Worm (Caenorhabditis elegans) whole organism, mixed stage, embryonic: ENCODE results near the gene oac-29.

Experiments
- flh-1 ChIP-seq: fragments of 200-800 bp; sonication (Bioruptor generic); optimal IDR thresholded peaks from 2 replicates; lab custom pipeline; 2018; ENCODE audit warnings: mild to moderate bottlenecking, missing genetic modification characterization, moderate library complexity, missing compliant biosample characterization
- lsy-2 ChIP-seq: fragments of 150-350 bp; optimal IDR thresholded peaks from 2 replicates; lab custom pipeline; 2014; ENCODE audit warnings: missing biosample characterization, missing genetic modification characterization
- nhr-2 ChIP-seq: fragments of 150-350 bp; optimal IDR thresholded peaks from 2 replicates; lab custom pipeline; 2014; ENCODE audit warnings: missing biosample characterization, missing genetic modification characterization
- sptf-1 ChIP-seq: sonication (generic microtip); optimal IDR thresholded peaks from 2 replicates; lab custom pipeline; 2017; ENCODE audit warnings: mild to moderate bottlenecking, missing genetic modification characterization, moderate library complexity, missing compliant biosample characterization
- unc-39 ChIP-seq: fragments of 150-350 bp; optimal IDR thresholded peaks from 2 replicates; lab custom pipeline; 2014; ENCODE audit warnings: missing biosample characterization, missing genetic modification characterization

DNA sequence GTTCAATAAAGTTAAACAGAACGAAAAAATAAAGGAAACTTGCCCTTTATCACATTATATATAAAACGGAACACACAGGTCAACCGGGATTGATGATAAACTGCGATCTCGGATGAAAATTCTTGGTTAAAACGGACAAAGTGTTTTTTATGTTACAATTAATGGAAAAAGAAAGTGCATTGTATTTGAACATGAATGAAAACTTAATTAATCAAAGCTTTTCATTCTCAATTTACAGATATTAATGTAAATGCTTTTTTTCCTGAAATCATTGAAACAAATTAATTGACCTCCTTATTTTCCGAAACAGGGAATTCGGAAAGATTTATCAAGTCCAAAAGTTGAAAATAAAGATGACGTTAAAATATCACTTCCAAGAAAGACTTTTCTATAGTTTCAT lies 34.1 kb downstream of the oac-29 start, which contains the start of gene F41E6.8:
- no peak for TF ChIP-seq lsy-2 (tag; lab: Kevin White, UChicago)
- no peak for TF ChIP-seq sptf-1
- TF ChIP-seq unc-39 (tag; lab: Kevin White, UChicago), result no peak
- TF ChIP-seq flh-1, result no peak
- no peak for TF ChIP-seq nhr-2 (tag; lab: Kevin White, UChicago)
